Fruit fly (Drosophila melanogaster) whole organism, prepupa: ENCODE results near the gene CG17349.

Source experiments
- CG11902 ChIP-seq: fragments of 200-800 bp; sonication (Bioruptor generic); optimal IDR thresholded peaks from 3 replicates; lab custom pipeline; 2016; ENCODE audit warnings: missing biosample characterization, missing genetic modification characterization
- CG6792 ChIP-seq: fragments of 200-800 bp; sonication (Bioruptor generic); optimal IDR thresholded peaks from 3 replicates; lab custom pipeline; 2016; ENCODE audit warnings: missing biosample characterization, missing genetic modification characterization
- CG6854 ChIP-seq: fragments of 200-800 bp; sonication (Bioruptor generic); optimal IDR thresholded peaks from 2 replicates; lab custom pipeline; 2017; ENCODE audit warnings: missing biosample characterization, mild to moderate bottlenecking, missing genetic modification characterization
- Met ChIP-seq: fragments of 200-800 bp; sonication (Bioruptor generic); optimal IDR thresholded peaks from 3 replicates; lab custom pipeline; 2016; ENCODE audit warnings: missing biosample characterization, missing genetic modification characterization
- OdsH ChIP-seq: fragments of 200-800 bp; sonication (Bioruptor generic); optimal IDR thresholded peaks from 3 replicates; lab custom pipeline; 2016; ENCODE audit warnings: missing biosample characterization, missing genetic modification characterization
- lz ChIP-seq: fragments of 200-800 bp; sonication (Bioruptor generic); optimal IDR thresholded peaks from 3 replicates; lab custom pipeline; 2016; ENCODE audit warnings: missing biosample characterization, missing genetic modification characterization

- TF ChIP-seq lz (GFP tag; lab: Kevin White, UChicago) (no peak), CG6854 (GFP tag; lab: Kevin White, UChicago) (no peak), CG11902 (no peak), CG6792 (GFP tag; lab: Kevin White, UChicago) (no peak), OdsH (GFP tag; lab: Kevin White, UChicago) (no peak), Met (GFP tag; lab: Kevin White, UChicago) (no peak)
Observed at dm6 chr2L:19378620-19379019, 8.4 kb downstream of the CG17349 start.
